Worm (Caenorhabditis elegans): ENCODE data around the gene C48B4.9.

- TF ChIP-seq W03F9.2 (tag; optimal IDR thresholded peaks at IDR 0.05) (no peak), him-1 (tag; optimal IDR thresholded peaks at IDR 0.05) (no peak)
Observed at ce11 chrIII:9608650-9609049, 45.5 kb upstream of the C48B4.9 start, which contains the start of gene clec-161.
